Worm (Caenorhabditis elegans) whole organism, L1 larva: Measurements from ENCODE around the gene F53F4.2.

Source experiments
- aly-2 ChIP-seq: fragments of 150-350 bp; optimal IDR thresholded peaks from 2 replicates; lab custom pipeline; 2014; ENCODE audit warnings: missing biosample characterization, missing genetic modification characterization
- lin-15B ChIP-seq: fragments of 150-350 bp; sonication (generic microtip); optimal IDR thresholded peaks from 3 replicates; lab custom pipeline; 2014; ENCODE audit warnings: missing biosample characterization, missing genetic modification characterization

DNA sequence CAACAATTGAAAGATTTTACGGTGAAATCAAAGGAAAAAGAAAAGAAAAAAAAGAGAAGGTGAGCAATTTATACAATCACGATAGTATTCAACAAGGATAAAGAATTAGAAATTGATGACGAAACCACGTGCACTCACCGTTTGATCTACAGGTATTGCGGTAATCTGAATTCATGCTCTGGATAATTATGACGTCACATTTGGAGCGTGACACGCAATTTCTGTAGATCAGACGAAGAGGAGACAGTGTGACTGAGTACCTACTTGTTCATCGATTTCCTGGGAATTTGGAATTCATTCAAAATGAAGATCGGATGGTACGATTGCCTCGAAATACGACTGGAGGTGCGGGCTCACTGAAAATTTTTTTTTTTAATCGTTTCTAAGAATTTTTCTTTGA lies 9.0 kb upstream of the F53F4.2 start:
- no peak for TF ChIP-seq lin-15B
- no peak for TF ChIP-seq aly-2 (tag; lab: Kevin White, UChicago)
